Worm (Caenorhabditis elegans) whole organism, late embryonic: ENCODE data around the gene srd-74.

Source experiments
- C38D4.7 ChIP-seq: fragments of 200-800 bp; sonication (Bioruptor generic); optimal IDR thresholded peaks from 2 replicates; lab custom pipeline; 2018; ENCODE audit warnings: mild to moderate bottlenecking, missing genetic modification characterization, moderate library complexity, missing compliant biosample characterization
- K02D7.2 ChIP-seq: sonication (generic microtip); optimal IDR thresholded peaks from 2 replicates; lab custom pipeline; 2017; ENCODE audit warnings: mild to moderate bottlenecking, missing genetic modification characterization, missing compliant biosample characterization
- T23F11.4 ChIP-seq: fragments of 200-800 bp; sonication (Bioruptor generic); optimal IDR thresholded peaks from 2 replicates; lab custom pipeline; 2018; ENCODE audit warnings: mild to moderate bottlenecking, missing genetic modification characterization, missing compliant biosample characterization
- Y22D7AL.16 ChIP-seq: sonication (generic microtip); optimal IDR thresholded peaks from 2 replicates; lab custom pipeline; 2016; ENCODE audit warnings: missing genetic modification characterization, missing compliant biosample characterization
- ahr-1 ChIP-seq: sonication (generic microtip); optimal IDR thresholded peaks from 2 replicates; lab custom pipeline; 2016; ENCODE audit warnings: missing genetic modification characterization, missing compliant biosample characterization
- ama-1 ChIP-seq: fragments of 150-350 bp; optimal IDR thresholded peaks from 2 replicates; lab custom pipeline; 2014
- ceh-14 ChIP-seq: sonication (generic microtip); optimal IDR thresholded peaks from 2 replicates; lab custom pipeline; 2016; ENCODE audit warnings: missing genotype, missing genetic modification characterization, missing compliant biosample characterization
- ceh-18 ChIP-seq: sonication (generic microtip); optimal IDR thresholded peaks from 2 replicates; lab custom pipeline; 2016; ENCODE audit warnings: missing genetic modification characterization, missing compliant biosample characterization
- ceh-19 ChIP-seq: fragments of 200-800 bp; sonication (Bioruptor generic); optimal IDR thresholded peaks from 2 replicates; lab custom pipeline; 2018; ENCODE audit warnings: mild to moderate bottlenecking, missing genetic modification characterization, missing compliant biosample characterization
- ceh-2 ChIP-seq: sonication (generic microtip); optimal IDR thresholded peaks from 2 replicates; lab custom pipeline; 2016; ENCODE audit warnings: missing genotype, missing genetic modification characterization, missing compliant biosample characterization
- ceh-22 ChIP-seq: sonication (generic microtip); optimal IDR thresholded peaks from 2 replicates; lab custom pipeline; 2017; ENCODE audit warnings: missing biosample characterization, missing genetic modification characterization
- ceh-30 ChIP-seq: fragments of 150-350 bp; optimal IDR thresholded peaks from 2 replicates; lab custom pipeline; 2014; ENCODE audit warnings: missing biosample characterization, missing genetic modification characterization
- ceh-31 ChIP-seq: sonication (generic microtip); optimal IDR thresholded peaks from 2 replicates; lab custom pipeline; 2016; ENCODE audit warnings: missing genetic modification characterization, missing compliant biosample characterization
- ceh-34 ChIP-seq: sonication (generic microtip); optimal IDR thresholded peaks from 2 replicates; lab custom pipeline; 2016; ENCODE audit warnings: mild to moderate bottlenecking, missing genetic modification characterization, missing compliant biosample characterization
- ceh-45 ChIP-seq: fragments of 200-800 bp; sonication (Bioruptor generic); IDR thresholded peaks from 2 replicates; pipeline ENCODE4 v1.3.6; 2022; ENCODE audit warnings: missing genetic modification reagents, missing genetic modification characterization, missing compliant biosample characterization
- ceh-6 ChIP-seq: fragments of 200-800 bp; sonication (Bioruptor generic); optimal IDR thresholded peaks from 2 replicates; lab custom pipeline; 2018; ENCODE audit warnings: mild to moderate bottlenecking, missing genetic modification characterization, missing compliant biosample characterization
- ceh-9 ChIP-seq: sonication (generic microtip); optimal IDR thresholded peaks from 2 replicates; lab custom pipeline; 2016; ENCODE audit warnings: mild to moderate bottlenecking, missing genetic modification characterization, inconsistent platforms, missing compliant biosample characterization
- che-1 ChIP-seq: sonication (generic microtip); optimal IDR thresholded peaks from 2 replicates; lab custom pipeline; 2016; ENCODE audit warnings: mild to moderate bottlenecking, missing genetic modification characterization, missing compliant biosample characterization
- dmd-4 ChIP-seq: sonication (generic microtip); optimal IDR thresholded peaks from 2 replicates; lab custom pipeline; 2016; ENCODE audit warnings: borderline replicate concordance, missing genetic modification characterization, missing compliant biosample characterization
- dve-1 ChIP-seq: sonication (generic microtip); optimal IDR thresholded peaks from 2 replicates; lab custom pipeline; 2017; ENCODE audit warnings: antibody characterized with exemption, mild to moderate bottlenecking, missing genetic modification characterization, missing compliant biosample characterization
- elt-4 ChIP-seq: sonication (generic microtip); optimal IDR thresholded peaks from 2 replicates; lab custom pipeline; 2016; ENCODE audit warnings: missing genetic modification characterization, missing compliant biosample characterization
- ets-4 ChIP-seq: sonication (generic microtip); optimal IDR thresholded peaks from 2 replicates; lab custom pipeline; 2016; ENCODE audit warnings: missing genetic modification characterization, missing compliant biosample characterization
- fax-1 ChIP-seq: sonication (generic microtip); optimal IDR thresholded peaks from 2 replicates; lab custom pipeline; 2016; ENCODE audit warnings: missing genotype, missing genetic modification characterization, missing compliant biosample characterization
- fkh-10 ChIP-seq: fragments of 150-350 bp; optimal IDR thresholded peaks from 2 replicates; lab custom pipeline; 2014; ENCODE audit warnings: missing biosample characterization, missing genetic modification reagents, missing genetic modification characterization
- fkh-6 ChIP-seq: sonication (generic microtip); optimal IDR thresholded peaks from 2 replicates; lab custom pipeline; 2016; ENCODE audit warnings: missing genetic modification characterization, missing compliant biosample characterization
- gmeb-2 ChIP-seq: sonication (generic microtip); optimal IDR thresholded peaks from 2 replicates; lab custom pipeline; 2016; ENCODE audit warnings: missing genetic modification characterization, inconsistent platforms, missing compliant biosample characterization
- hlh-13 ChIP-seq: fragments of 200-800 bp; sonication (Bioruptor generic); optimal IDR thresholded peaks from 2 replicates; lab custom pipeline; 2018; ENCODE audit warnings: mild to moderate bottlenecking, missing genetic modification characterization, missing compliant biosample characterization
- hlh-15 ChIP-seq: sonication (generic microtip); optimal IDR thresholded peaks from 2 replicates; lab custom pipeline; 2016; ENCODE audit warnings: missing genetic modification characterization, missing compliant biosample characterization
- hlh-8 ChIP-seq: sonication (generic microtip); optimal IDR thresholded peaks from 2 replicates; lab custom pipeline; 2016; ENCODE audit warnings: missing genotype, missing genetic modification characterization, missing compliant biosample characterization
- lim-6 ChIP-seq: sonication (generic microtip); optimal IDR thresholded peaks from 2 replicates; lab custom pipeline; 2016; ENCODE audit warnings: missing genetic modification characterization, missing compliant biosample characterization
- lin-11 ChIP-seq: fragments of 200-800 bp; sonication (Bioruptor generic); optimal IDR thresholded peaks from 2 replicates; lab custom pipeline; 2018; ENCODE audit warnings: mild to moderate bottlenecking, missing genetic modification characterization, missing compliant biosample characterization
- madf-2 ChIP-seq: sonication (generic microtip); optimal IDR thresholded peaks from 2 replicates; lab custom pipeline; 2017; ENCODE audit warnings: missing genetic modification characterization, missing compliant biosample characterization
- nfya-1 ChIP-seq: sonication (generic microtip); optimal IDR thresholded peaks from 2 replicates; lab custom pipeline; 2017; ENCODE audit warnings: missing genetic modification characterization, mild to moderate bottlenecking, missing compliant biosample characterization, antibody characterized with exemption, moderate library complexity
- nhr-11 ChIP-seq: fragments of 150-350 bp; optimal IDR thresholded peaks from 2 replicates; lab custom pipeline; 2014; ENCODE audit warnings: missing biosample characterization, missing genetic modification characterization
- nhr-232 ChIP-seq: sonication (generic microtip); optimal IDR thresholded peaks from 2 replicates; lab custom pipeline; 2016; ENCODE audit warnings: missing genetic modification characterization, missing compliant biosample characterization
- npax-4 ChIP-seq: sonication (generic microtip); optimal IDR thresholded peaks from 2 replicates; lab custom pipeline; 2016; ENCODE audit warnings: missing genetic modification characterization, missing compliant biosample characterization
- odd-2 ChIP-seq: sonication (generic microtip); optimal IDR thresholded peaks from 2 replicates; lab custom pipeline; 2017; ENCODE audit warnings: antibody characterized with exemption, mild to moderate bottlenecking, missing genetic modification characterization, missing compliant biosample characterization
- pag-3 ChIP-seq: sonication (generic microtip); optimal IDR thresholded peaks from 2 replicates; lab custom pipeline; 2016; ENCODE audit warnings: missing compliant biosample characterization, missing genetic modification characterization, borderline replicate concordance
- pax-1 ChIP-seq: fragments of 150-350 bp; optimal IDR thresholded peaks from 2 replicates; lab custom pipeline; 2014; ENCODE audit warnings: missing biosample characterization, missing genetic modification characterization
- pha-2 ChIP-seq: sonication (generic microtip); optimal IDR thresholded peaks from 2 replicates; lab custom pipeline; 2017; ENCODE audit warnings: mild to moderate bottlenecking, missing genetic modification characterization, missing compliant biosample characterization
- pros-1 ChIP-seq: fragments of 150-350 bp; optimal IDR thresholded peaks from 2 replicates; lab custom pipeline; 2014; ENCODE audit warnings: missing biosample characterization, missing genetic modification reagents, missing genetic modification characterization
- ref-2 ChIP-seq: sonication (generic microtip); optimal IDR thresholded peaks from 2 replicates; lab custom pipeline; 2016; ENCODE audit warnings: missing genetic modification characterization, missing compliant biosample characterization
- rnt-1 ChIP-seq: sonication (generic microtip); optimal IDR thresholded peaks from 2 replicates; lab custom pipeline; 2016; ENCODE audit warnings: missing genetic modification characterization, missing compliant biosample characterization
- sdc-2 ChIP-seq: sonication (generic microtip); optimal IDR thresholded peaks from 2 replicates; lab custom pipeline; 2016; ENCODE audit warnings: missing genotype, missing genetic modification characterization, missing compliant biosample characterization
- sox-2 ChIP-seq: fragments of 200-800 bp; sonication (Bioruptor generic); IDR thresholded peaks from 2 replicates; pipeline ENCODE4 v1.3.6; 2022; ENCODE audit warnings: missing genetic modification reagents, missing genetic modification characterization, missing compliant biosample characterization
- sox-4 ChIP-seq: sonication (generic microtip); optimal IDR thresholded peaks from 2 replicates; lab custom pipeline; 2017; ENCODE audit warnings: mild to moderate bottlenecking, missing genetic modification characterization, inconsistent platforms, missing compliant biosample characterization
- syd-9 ChIP-seq: sonication (generic microtip); optimal IDR thresholded peaks from 2 replicates; lab custom pipeline; 2016; ENCODE audit warnings: mild to moderate bottlenecking, missing genetic modification characterization, moderate library complexity, missing compliant biosample characterization
- tbx-2 ChIP-seq: sonication (generic microtip); optimal IDR thresholded peaks from 2 replicates; lab custom pipeline; 2016; ENCODE audit warnings: missing genetic modification characterization, missing compliant biosample characterization
- tbx-7 ChIP-seq: sonication (generic microtip); optimal IDR thresholded peaks from 2 replicates; lab custom pipeline; 2016; ENCODE audit warnings: missing genotype, missing genetic modification characterization, missing compliant biosample characterization
- ttx-3 ChIP-seq: sonication (generic microtip); optimal IDR thresholded peaks from 2 replicates; lab custom pipeline; 2016; ENCODE audit warnings: missing genetic modification reagents, missing genetic modification characterization, missing compliant biosample characterization
- unc-55 ChIP-seq: sonication (generic microtip); optimal IDR thresholded peaks from 2 replicates; lab custom pipeline; 2017; ENCODE audit warnings: missing biosample characterization, missing genetic modification reagents, missing genetic modification characterization
- zip-5 ChIP-seq: sonication (generic microtip); optimal IDR thresholded peaks from 2 replicates; lab custom pipeline; 2016; ENCODE audit warnings: missing genetic modification characterization, missing compliant biosample characterization
- ztf-16 ChIP-seq: sonication (generic microtip); optimal IDR thresholded peaks from 2 replicates; lab custom pipeline; 2017; ENCODE audit warnings: missing genetic modification characterization, missing compliant biosample characterization

srd-74 gene

ce11 chrIII:11824580-11824979 lies 42.7 kb downstream of the srd-74 start:
- TF ChIP-seq madf-2 (no peak), tbx-7 (tag; lab: Kevin White, UChicago) (no peak), dve-1 (no peak), K02D7.2 (no peak), npax-4 (tag; lab: Kevin White, UChicago) (no peak), hlh-13 (GFP tag; lab: Kevin White, UChicago) (no peak), C38D4.7 (no peak)
- TF ChIP-seq, all 69 proteins: peak for 0

- TF ChIP-seq tbx-2 (tag; lab: Kevin White, UChicago) (peak; percentile 39), ceh-30 (tag; lab: Kevin White, UChicago) (no peak), sox-4 (no peak), unc-55 (GFP tag; lab: Kevin White, UChicago) (peak; percentile 40), ceh-34 (tag; lab: Kevin White, UChicago) (peak; percentile 23), ceh-45 (GFP tag; lab: Robert Waterston, UW) (no peak), fkh-10 (no peak), Y22D7AL.16 (no peak), ceh-31 (tag; lab: Kevin White, UChicago) (peak; percentile 80), madf-2 (no peak), rnt-1 (peak; percentile 48), ama-1 (no peak), sox-2 (GFP tag; lab: Robert Waterston, UW) (no peak), ceh-9 (no peak), pag-3 (tag; lab: Kevin White, UChicago) (no peak), ceh-14 (tag; lab: Kevin White, UChicago) (no peak), nhr-232 (tag; lab: Kevin White, UChicago) (no peak), T23F11.4 (no peak), zip-5 (tag; lab: Kevin White, UChicago) (no peak), odd-2 (tag; lab: Kevin White, UChicago) (no peak), fax-1 (no peak), gmeb-2 (tag; lab: Kevin White, UChicago) (no peak), elt-4 (tag; lab: Kevin White, UChicago) (no peak), ceh-6 (GFP tag; lab: Kevin White, UChicago) (no peak), pha-2 (tag; lab: Kevin White, UChicago) (no peak), ceh-18 (tag; lab: Kevin White, UChicago) (peak; percentile 34), hlh-13 (GFP tag; lab: Kevin White, UChicago) (no peak), lin-11 (tag; lab: Kevin White, UChicago) (no peak), hlh-15 (tag; lab: Kevin White, UChicago) (no peak), ztf-16 (tag; lab: Kevin White, UChicago) (no peak), ref-2 (tag; lab: Kevin White, UChicago) (no peak), pros-1 (no peak), nhr-11 (tag; lab: Kevin White, UChicago) (no peak), syd-9 (tag; lab: Kevin White, UChicago) (no peak), ceh-19 (no peak), dve-1 (peak; percentile 30), sdc-2 (tag; lab: Kevin White, UChicago) (no peak), pax-1 (tag; lab: Kevin White, UChicago) (peak; percentile 51), che-1 (no peak), dmd-4 (tag; lab: Kevin White, UChicago) (no peak), ceh-22 (tag; lab: Kevin White, UChicago) (no peak), nfya-1 (tag; lab: Kevin White, UChicago) (peak; percentile 81), lim-6 (tag; lab: Kevin White, UChicago) (no peak), ets-4 (tag; lab: Kevin White, UChicago) (peak; percentile 35), npax-4 (tag; lab: Kevin White, UChicago) (no peak), tbx-7 (tag; lab: Kevin White, UChicago) (no peak), ceh-2 (peak; percentile 26), ahr-1 (tag; lab: Kevin White, UChicago) (no peak), hlh-8 (no peak), fkh-6 (no peak), ttx-3 (tag; lab: Kevin White, UChicago) (peak; percentile 34)
Measured at ce11 chrIII:11825654-11826053, 43.8 kb downstream of the srd-74 start.
